Worm (Caenorhabditis elegans) whole organism, L4 larva: ENCODE measurements around the gene ZK616.8.

Experiments
- T26A8.4 ChIP-seq: fragments of 200-800 bp; sonication (Bioruptor generic); IDR thresholded peaks from 2 replicates; pipeline ENCODE4 v1.3.6; 2022; ENCODE audit warnings: missing genetic modification characterization, missing compliant biosample characterization
- Y5F2A.4 ChIP-seq: fragments of 200-800 bp; sonication (Bioruptor generic); optimal IDR thresholded peaks from 2 replicates; lab custom pipeline; 2018; ENCODE audit warnings: mild to moderate bottlenecking, missing genetic modification characterization, missing compliant biosample characterization
- ZK546.5 ChIP-seq, 2 experiments: sonication (generic microtip); optimal IDR thresholded peaks; 2 replicates each; lab custom pipeline; 2017; ENCODE audit warnings: missing biosample characterization in 2 of 2, missing genetic modification characterization in 2 of 2
- ceh-82 ChIP-seq: sonication (generic microtip); optimal IDR thresholded peaks from 2 replicates; lab custom pipeline; 2017; ENCODE audit warnings: missing biosample characterization, missing genetic modification characterization
- daf-16 ChIP-seq, 3 experiments: sonication (generic microtip); optimal IDR thresholded peaks; 2 replicates each; lab custom pipeline; 2016 to 2017; ENCODE audit warnings: missing genetic modification characterization in 3 of 3, missing genetic modification reagents in 3 of 3, mild to moderate bottlenecking in 2 of 3, missing compliant biosample characterization in 2 of 3, missing biosample characterization in 1 of 3, moderate library complexity in 1 of 3
- dmd-6 ChIP-seq: fragments of 200-800 bp; sonication (Bioruptor generic); IDR thresholded peaks from 2 replicates; pipeline ENCODE4 v1.3.6; 2022; ENCODE audit warnings: missing genetic modification reagents, missing genetic modification characterization, missing compliant biosample characterization
- dve-1 ChIP-seq: sonication (generic microtip); optimal IDR thresholded peaks from 2 replicates; lab custom pipeline; 2017; ENCODE audit warnings: antibody characterized with exemption, mild to moderate bottlenecking, missing genetic modification characterization, missing compliant biosample characterization; ENCODE audit not compliant: insufficient read depth
- egl-27 ChIP-seq: sonication (generic microtip); optimal IDR thresholded peaks from 3 replicates; lab custom pipeline; 2017; ENCODE audit warnings: missing biosample characterization, missing genetic modification reagents, missing genetic modification characterization
- lir-3 ChIP-seq: sonication (generic microtip); optimal IDR thresholded peaks from 2 replicates; lab custom pipeline; 2016; ENCODE audit warnings: mild to moderate bottlenecking, missing genetic modification characterization, missing compliant biosample characterization
- mep-1 ChIP-seq: fragments of 150-350 bp; sonication (generic microtip); optimal IDR thresholded peaks from 3 replicates; lab custom pipeline; 2014; ENCODE audit warnings: missing biosample characterization, missing genetic modification characterization
- mes-2 ChIP-seq: sonication (generic microtip); optimal IDR thresholded peaks from 2 replicates; lab custom pipeline; 2016; ENCODE audit warnings: missing genotype, mild to moderate bottlenecking, missing genetic modification characterization, missing compliant biosample characterization; ENCODE audit not compliant: poor library complexity, severe bottlenecking
- nhr-10 ChIP-seq: fragments of 150-350 bp; optimal IDR thresholded peaks from 2 replicates; lab custom pipeline; 2014; ENCODE audit warnings: missing biosample characterization, missing genetic modification characterization
- nhr-102 ChIP-seq: sonication (generic microtip); optimal IDR thresholded peaks from 2 replicates; lab custom pipeline; 2016; ENCODE audit warnings: mild to moderate bottlenecking, missing genetic modification characterization, moderate library complexity, missing compliant biosample characterization
- nhr-6 ChIP-seq: fragments of 150-350 bp; optimal IDR thresholded peaks from 2 replicates; lab custom pipeline; 2014; ENCODE audit warnings: missing biosample characterization, missing genetic modification characterization
- nhr-77 ChIP-seq: fragments of 150-350 bp; optimal IDR thresholded peaks from 2 replicates; lab custom pipeline; 2014; ENCODE audit warnings: missing biosample characterization, missing genetic modification characterization
- snpc-4 ChIP-seq: fragments of 150-350 bp; optimal IDR thresholded peaks from 2 replicates; lab custom pipeline; 2014; ENCODE audit warnings: missing biosample characterization, missing genetic modification characterization
- unc-130 ChIP-seq: sonication (generic microtip); optimal IDR thresholded peaks from 2 replicates; lab custom pipeline; 2016; ENCODE audit warnings: missing genetic modification reagents, missing genetic modification characterization, missing compliant biosample characterization
- unc-39 ChIP-seq: sonication (generic microtip); optimal IDR thresholded peaks from 2 replicates; lab custom pipeline; 2017; ENCODE audit warnings: missing biosample characterization, missing genetic modification characterization

Gene ZK616.8

ce11 chrIV:5364135-5364609 is 47.8 kb downstream of the ZK616.8 start, which contains the start of the genes hda-6 and F41H10.4 (continued):
- TF ChIP-seq nhr-6 (tag; lab: Kevin White, UChicago), result peak; percentile 66
- TF ChIP-seq dve-1 (tag; lab: Kevin White, UChicago), result peak; percentile 69
- TF ChIP-seq ZK546.5 (tag; optimal IDR thresholded peaks at IDR 0.05; lab: Kevin White, UChicago), result no peak
- no peak for TF ChIP-seq egl-27 (tag; lab: Kevin White, UChicago)
- no peak for TF ChIP-seq snpc-4 (tag; lab: Kevin White, UChicago)
- TF ChIP-seq dmd-6 (GFP tag; lab: Robert Waterston, UW), result peak; percentile 35
- TF ChIP-seq nhr-102, result peak; percentile 9
- peak; percentile 85 for TF ChIP-seq unc-130 (GFP tag; lab: Kevin White, UChicago)
- TF ChIP-seq ceh-82 (tag; lab: Kevin White, UChicago), result no peak
- no peak for TF ChIP-seq nhr-77
- TF ChIP-seq T26A8.4, result peak; percentile 38; the same call in 1 of the 2 replicates
- peak in 1 of 2 experiments; percentile 83 for TF ChIP-seq daf-16 (GFP tag; optimal IDR thresholded peaks at IDR 0.05; lab: Kevin White, UChicago)
- peak; percentile 71 for TF ChIP-seq daf-16 (tag; optimal IDR thresholded peaks at IDR 0.05; lab: Kevin White, UChicago)
- TF ChIP-seq mep-1 (tag; lab: Kevin White, UChicago), result peak; percentile 77
- peak; percentile 97 for TF ChIP-seq mes-2 (tag; lab: Kevin White, UChicago)
- TF ChIP-seq Y5F2A.4 (GFP tag; lab: Kevin White, UChicago), result no peak
- TF ChIP-seq lir-3 (tag; lab: Kevin White, UChicago), result no peak
- no peak for TF ChIP-seq unc-39
- TF ChIP-seq nhr-10, result no peak
- TF ChIP-seq, all 104 proteins: peak for 31
